Fruit fly (Drosophila melanogaster): ENCODE data around the gene olf413.

olf413 gene

dm6 chr3L:22135849-22136248, at the start of gene olf413 (continued):
- 0 out of 3 replicates have a peak, but pooled peaks have one; percentile 5 for TF ChIP-seq ken (GFP tag; IDR thresholded peaks at IDR 0.05)
- TF ChIP-seq tx (GFP tag; optimal IDR thresholded peaks at IDR 0.05), result no peak
- peak in 1 of 2 experiments; percentile 6 for TF ChIP-seq bsh (GFP tag; optimal IDR thresholded peaks at IDR 0.05)
- TF ChIP-seq CG3847 (GFP tag; IDR thresholded peaks at IDR 0.05), result no peak
- TF ChIP-seq so (GFP tag; IDR thresholded peaks at IDR 0.05), result no peak
- no peak for TF ChIP-seq CG1792 (GFP tag; optimal IDR thresholded peaks at IDR 0.05)
- no peak for TF ChIP-seq CG7357 (GFP tag; IDR thresholded peaks at IDR 0.05)
- TF ChIP-seq nerfin-1 (tag; optimal IDR thresholded peaks at IDR 0.05), result peak; percentile 39
- TF ChIP-seq CHES-1-like (GFP tag; optimal IDR thresholded peaks at IDR 0.05), result no peak
- peak; percentile 62 for TF ChIP-seq mirr (GFP tag; optimal IDR thresholded peaks at IDR 0.05)
- TF ChIP-seq BEAF-32 (GFP tag; optimal IDR thresholded peaks at IDR 0.05), result no peak
- no peak for TF ChIP-seq bigmax (GFP tag; optimal IDR thresholded peaks at IDR 0.05)
- TF ChIP-seq hkb (optimal IDR thresholded peaks at IDR 0.05), result no peak
- peak; percentile 50 for TF ChIP-seq hkb (GFP tag; IDR thresholded peaks at IDR 0.05)
- TF ChIP-seq HmgZ (tag; optimal IDR thresholded peaks at IDR 0.05), result peak; percentile 10
- 0 out of 4 replicates have a peak, but pooled peaks have one; percentile 8 for TF ChIP-seq Gug (GFP tag; IDR thresholded peaks at IDR 0.05)
- TF ChIP-seq Dref (GFP tag; IDR thresholded peaks at IDR 0.05), result no peak
- peak; percentile 59 for TF ChIP-seq ewg (GFP tag; optimal IDR thresholded peaks at IDR 0.05)
- no peak for TF ChIP-seq CG8290 (GFP tag; optimal IDR thresholded peaks at IDR 0.05)
- peak in 1 of 2 experiments; percentile 56 for TF ChIP-seq CG8290 (tag; optimal IDR thresholded peaks at IDR 0.05)
- 0 out of 3 replicates have a peak, but pooled peaks have one; percentile 16 for TF ChIP-seq Doc3 (GFP tag; IDR thresholded peaks at IDR 0.05; ENCODE audit: partially characterized antibody)
- peak; percentile 87 to 98 for TF ChIP-seq Trl (optimal IDR thresholded peaks at IDR 0.05)
- peak; percentile 39 for TF ChIP-seq Trl (GFP tag; optimal IDR thresholded peaks at IDR 0.05)
- TF ChIP-seq kni (GFP tag; optimal IDR thresholded peaks at IDR 0.05), result peak; percentile 16
- no peak for TF ChIP-seq CG8388 (GFP tag; optimal IDR thresholded peaks at IDR 0.05)
- no peak for TF ChIP-seq CG4617 (GFP tag; optimal IDR thresholded peaks at IDR 0.05; ENCODE audit: borderline replicate concordance)
- no peak for TF ChIP-seq hbn (GFP tag; IDR thresholded peaks at IDR 0.05; ENCODE audit: partially characterized antibody)
- peak; percentile 21 for TF ChIP-seq CG1603 (tag; optimal IDR thresholded peaks at IDR 0.05)
- no peak for TF ChIP-seq CG12942 (GFP tag; optimal IDR thresholded peaks at IDR 0.05)
- TF ChIP-seq NFAT (GFP tag; IDR thresholded peaks at IDR 0.05), result no peak
- peak; percentile 56; the same call in 1 of the 4 replicates for TF ChIP-seq chinmo (GFP tag; IDR thresholded peaks at IDR 0.05; ENCODE audit: partially characterized antibody)
- TF ChIP-seq gem (tag; optimal IDR thresholded peaks at IDR 0.05), result no peak
- no peak for TF ChIP-seq CG11085 (GFP tag; IDR thresholded peaks at IDR 0.05)
- no peak for TF ChIP-seq CkIIα-i1 (GFP tag; IDR thresholded peaks at IDR 0.05)
- TF ChIP-seq unc-4 (GFP tag; IDR thresholded peaks at IDR 0.05; ENCODE audit: partially characterized antibody), result peak; percentile 25; the same call in 1 of the 2 replicates
- TF ChIP-seq fd64A (GFP tag; optimal IDR thresholded peaks at IDR 0.05), result peak; percentile 9
- peak; percentile 63; the same call in 2 of the 3 replicates for TF ChIP-seq Opbp (GFP tag; IDR thresholded peaks at IDR 0.05; ENCODE audit: partially characterized antibody)
- TF ChIP-seq gcm (GFP tag; optimal IDR thresholded peaks at IDR 0.05), result no peak
- no peak for TF ChIP-seq Fer3 (tag; optimal IDR thresholded peaks at IDR 0.05)
- peak in 1 of 2 experiments; percentile 63 for TF ChIP-seq Pdp1 (GFP tag; optimal IDR thresholded peaks at IDR 0.05)
- no peak for TF ChIP-seq YL-1 (GFP tag; optimal IDR thresholded peaks at IDR 0.05)
- peak; percentile 11 for TF ChIP-seq scrt (GFP tag; optimal IDR thresholded peaks at IDR 0.05)
- peak; percentile 62 for TF ChIP-seq nom (GFP tag; optimal IDR thresholded peaks at IDR 0.05)
- no peak for TF ChIP-seq Ets97D (GFP tag; optimal IDR thresholded peaks at IDR 0.05)
- TF ChIP-seq HLHmδ (GFP tag; optimal IDR thresholded peaks at IDR 0.05), result peak; percentile 72
- TF ChIP-seq pros (GFP tag; optimal IDR thresholded peaks at IDR 0.05), result peak; percentile 42
- TF ChIP-seq grau (tag; optimal IDR thresholded peaks at IDR 0.05), result peak; percentile 5
- no peak for TF ChIP-seq CG4282 (GFP tag; optimal IDR thresholded peaks at IDR 0.05)
- no peak for TF ChIP-seq Oli (tag; optimal IDR thresholded peaks at IDR 0.05)
- TF ChIP-seq CG17186 (GFP tag; optimal IDR thresholded peaks at IDR 0.05), result no peak
